Fruit fly (Drosophila melanogaster) whole organism, wandering third instar larva: ENCODE results near the gene Srrm234.

ENCODE experiments used
- brk ChIP-seq: fragments of 200-800 bp; sonication (Bioruptor generic); optimal IDR thresholded peaks from 2 replicates; lab custom pipeline; 2016; ENCODE audit warnings: missing biosample characterization, mild to moderate bottlenecking, missing genetic modification characterization
- pan ChIP-seq: fragments of >200 bp; optimal IDR thresholded peaks from 2 replicates; lab custom pipeline; 2017

DNA sequence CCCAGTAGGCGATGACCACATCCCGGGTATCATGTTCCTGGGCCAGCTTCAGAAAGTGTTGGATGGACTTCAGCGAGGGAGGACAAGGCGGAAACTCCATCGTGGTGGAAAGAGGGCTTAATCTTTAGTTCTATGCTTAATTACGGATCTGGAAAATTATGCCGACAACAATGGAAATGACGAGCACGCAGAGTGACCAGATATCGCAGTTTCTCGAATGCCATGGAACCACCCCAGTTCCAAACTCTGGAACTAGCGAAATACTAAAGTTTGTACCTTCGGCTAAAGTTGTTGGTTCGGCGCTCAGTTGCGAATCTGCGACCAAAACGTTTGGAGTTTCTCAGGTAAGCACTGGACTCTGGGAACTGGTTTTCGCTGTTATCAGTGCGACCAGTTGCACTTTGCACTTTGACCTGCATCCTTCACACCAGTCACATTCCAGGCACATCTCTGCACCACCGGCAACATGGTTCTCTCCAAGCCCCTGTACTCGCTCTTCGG lies 12.1 kb downstream of the Srrm234 start, which contains the start of the genes CG7970 and Vta1:
- no peak for TF ChIP-seq brk (GFP tag; lab: Kevin White, UChicago)
- TF ChIP-seq pan (lab: Kevin White, UChicago), result no peak
